Fruit fly (Drosophila melanogaster) whole organism, embryonic: Measurements from ENCODE around the gene pxb.

Source experiments
- Antp ChIP-seq: fragments of 200-800 bp; sonication (Bioruptor generic); optimal IDR thresholded peaks from 3 replicates; lab custom pipeline; 2016; ENCODE audit warnings: missing biosample characterization, missing genetic modification characterization
- Blimp-1 ChIP-seq: fragments of 200-800 bp; sonication (Bioruptor generic); optimal IDR thresholded peaks from 3 replicates; lab custom pipeline; 2018; ENCODE audit warnings: missing biosample characterization, missing genetic modification characterization, mild to moderate bottlenecking, moderate library complexity, missing genetic modification reagents
- CG10979 ChIP-seq: fragments of 200-800 bp; sonication (Bioruptor generic); optimal IDR thresholded peaks from 2 replicates; lab custom pipeline; 2018; ENCODE audit warnings: missing biosample characterization, mild to moderate bottlenecking, missing genetic modification characterization, moderate library complexity
- CG11093 ChIP-seq: fragments of 200-800 bp; sonication (Bioruptor generic); IDR thresholded peaks from 3 replicates; pipeline ENCODE4 v1.3.6; 2022; ENCODE audit warnings: missing biosample characterization, missing genetic modification characterization
- CG11504 ChIP-seq: fragments of 200-800 bp; sonication (Bioruptor generic); optimal IDR thresholded peaks from 3 replicates; lab custom pipeline; 2019; ENCODE audit warnings: missing biosample characterization, mild to moderate bottlenecking, missing genetic modification characterization, moderate library complexity
- CG12942 ChIP-seq: fragments of 200-800 bp; sonication (Bioruptor generic); optimal IDR thresholded peaks from 3 replicates; lab custom pipeline; 2016; ENCODE audit warnings: missing biosample characterization, missing genetic modification characterization
- CG13123 ChIP-seq: fragments of 200-800 bp; sonication (Bioruptor generic); optimal IDR thresholded peaks from 2 replicates; lab custom pipeline; 2016; ENCODE audit warnings: missing biosample characterization, missing genetic modification characterization
- CG14441 ChIP-seq: fragments of 200-800 bp; sonication (Bioruptor generic); IDR thresholded peaks from 2 replicates; pipeline ENCODE4 v1.3.6; 2022; ENCODE audit warnings: missing biosample characterization, missing genetic modification characterization
- CG15514 ChIP-seq: fragments of 200-800 bp; sonication (Bioruptor generic); optimal IDR thresholded peaks from 3 replicates; lab custom pipeline; 2017; ENCODE audit warnings: missing biosample characterization, missing genetic modification characterization, mild to moderate bottlenecking, moderate library complexity, missing genetic modification reagents
- CG17912 ChIP-seq: fragments of 200-800 bp; sonication (Bioruptor generic); optimal IDR thresholded peaks from 2 replicates; lab custom pipeline; 2018; ENCODE audit warnings: missing biosample characterization, mild to moderate bottlenecking, missing genetic modification characterization
- CG2875 ChIP-seq: fragments of 200-800 bp; sonication (Bioruptor generic); optimal IDR thresholded peaks from 2 replicates; lab custom pipeline; 2017; ENCODE audit warnings: missing biosample characterization, mild to moderate bottlenecking, missing genetic modification characterization, missing genetic modification reagents
- CG3065 ChIP-seq: fragments of 200-800 bp; sonication (Bioruptor generic); optimal IDR thresholded peaks from 2 replicates; lab custom pipeline; 2016; ENCODE audit warnings: missing biosample characterization, missing genetic modification characterization
- CG3847 ChIP-seq: fragments of 200-800 bp; sonication (Bioruptor generic); IDR thresholded peaks from 2 replicates; pipeline ENCODE4 v1.3.6; 2022; ENCODE audit warnings: missing biosample characterization, missing genetic modification characterization
- CG4820 ChIP-seq: fragments of 200-800 bp; sonication (Bioruptor generic); optimal IDR thresholded peaks from 3 replicates; lab custom pipeline; 2016; ENCODE audit warnings: missing biosample characterization, missing genetic modification characterization
- CG5953 ChIP-seq: fragments of 200-800 bp; sonication (Bioruptor generic); IDR thresholded peaks from 2 replicates; pipeline ENCODE4 v1.3.6; 2022; ENCODE audit warnings: missing biosample characterization, missing genetic modification characterization
- CG6683 ChIP-seq: fragments of 200-800 bp; sonication (Bioruptor generic); optimal IDR thresholded peaks from 2 replicates; lab custom pipeline; 2017; ENCODE audit warnings: missing biosample characterization, mild to moderate bottlenecking, missing genetic modification characterization, missing genetic modification reagents
- CG7745 ChIP-seq: fragments of 200-800 bp; sonication (Bioruptor generic); optimal IDR thresholded peaks from 2 replicates; lab custom pipeline; 2018; ENCODE audit warnings: missing biosample characterization, mild to moderate bottlenecking, missing genetic modification characterization, moderate library complexity
- CG9215 ChIP-seq: fragments of 200-800 bp; sonication (Bioruptor generic); IDR thresholded peaks from 2 replicates; pipeline ENCODE4 v1.3.6; 2022; ENCODE audit warnings: missing biosample characterization, missing genetic modification characterization
- CG9727 ChIP-seq: fragments of 200-800 bp; sonication (Bioruptor generic); optimal IDR thresholded peaks from 3 replicates; lab custom pipeline; 2017; ENCODE audit warnings: missing biosample characterization, mild to moderate bottlenecking, missing genetic modification characterization
- D19A ChIP-seq: fragments of 200-800 bp; optimal IDR thresholded peaks from 3 replicates; lab custom pipeline; 2019; ENCODE audit warnings: missing biosample characterization, mild to moderate bottlenecking, missing genetic modification characterization, moderate library complexity
- Drgx ChIP-seq: fragments of 200-800 bp; sonication (Bioruptor generic); IDR thresholded peaks from 2 replicates; pipeline ENCODE4 v1.3.6; 2022; ENCODE audit warnings: missing biosample characterization, missing genetic modification characterization
- Ets65A ChIP-seq: fragments of 200-800 bp; sonication (Bioruptor generic); peaks from one replicate; lab custom pipeline; 2016; ENCODE audit warnings: missing biosample characterization, missing genetic modification characterization
- HLH4C ChIP-seq: fragments of 200-800 bp; sonication (Bioruptor generic); IDR thresholded peaks from 3 replicates; pipeline ENCODE4 v1.3.6; 2022; ENCODE audit warnings: missing biosample characterization, missing genetic modification characterization; ENCODE audit not compliant: partially characterized antibody
- NC2α ChIP-seq: fragments of 200-800 bp; sonication (Bioruptor generic); optimal IDR thresholded peaks from 2 replicates; lab custom pipeline; 2016; ENCODE audit warnings: missing biosample characterization, missing genetic modification characterization
- Scr ChIP-seq: fragments of 200-800 bp; sonication (Bioruptor generic); IDR thresholded peaks from 2 replicates; pipeline ENCODE4 v1.3.6; 2022; ENCODE audit warnings: missing biosample characterization, missing genetic modification characterization; ENCODE audit not compliant: partially characterized antibody
- Sox102F ChIP-seq: fragments of 200-800 bp; sonication (Bioruptor generic); optimal IDR thresholded peaks from 2 replicates; lab custom pipeline; 2018; ENCODE audit warnings: missing biosample characterization, mild to moderate bottlenecking, missing genetic modification characterization, moderate library complexity
- aop ChIP-seq: fragments of 200-800 bp; sonication (Bioruptor generic); IDR thresholded peaks from 2 replicates; pipeline ENCODE4 v1.3.6; 2022; ENCODE audit warnings: missing biosample characterization, missing genetic modification characterization
- az2 ChIP-seq: fragments of 200-800 bp; sonication (Bioruptor generic); optimal IDR thresholded peaks from 3 replicates; lab custom pipeline; 2016; ENCODE audit warnings: missing biosample characterization, missing genetic modification characterization
- bab2 ChIP-seq: fragments of 200-800 bp; sonication (Bioruptor generic); optimal IDR thresholded peaks from 2 replicates; lab custom pipeline; 2016; ENCODE audit warnings: missing biosample characterization, missing genetic modification characterization
- bigmax ChIP-seq: fragments of 200-800 bp; sonication (Bioruptor generic); optimal IDR thresholded peaks from 2 replicates; lab custom pipeline; 2018; ENCODE audit warnings: missing biosample characterization, mild to moderate bottlenecking, missing genetic modification characterization
- bsh ChIP-seq, 2 experiments: fragments of 200-800 bp; sonication (Bioruptor generic); optimal IDR thresholded peaks; 2 replicates each; lab custom pipeline; 2017 to 2018; ENCODE audit warnings: mild to moderate bottlenecking in 2 of 2, missing biosample characterization in 2 of 2, missing genetic modification characterization in 2 of 2, moderate library complexity in 1 of 2
- cas ChIP-seq: fragments of 200-800 bp; sonication (Bioruptor generic); IDR thresholded peaks from 2 replicates; pipeline ENCODE4 v1.3.6; 2022; ENCODE audit warnings: missing biosample characterization, missing genetic modification characterization
- crol ChIP-seq: fragments of 200-800 bp; sonication (Bioruptor generic); IDR thresholded peaks from 2 replicates; pipeline ENCODE4 v1.3.6; 2022; ENCODE audit warnings: missing biosample characterization, missing genetic modification characterization
- dmrt99B ChIP-seq: fragments of 200-800 bp; sonication (Bioruptor generic); optimal IDR thresholded peaks from 2 replicates; lab custom pipeline; 2018; ENCODE audit warnings: missing biosample characterization, mild to moderate bottlenecking, missing genetic modification characterization, moderate library complexity
- eyg ChIP-seq: fragments of 200-800 bp; sonication (Bioruptor generic); optimal IDR thresholded peaks from 3 replicates; lab custom pipeline; 2016; ENCODE audit warnings: missing biosample characterization, missing genetic modification characterization
- fd96Cb ChIP-seq: fragments of 200-800 bp; sonication (Bioruptor generic); optimal IDR thresholded peaks from 2 replicates; lab custom pipeline; 2018; ENCODE audit warnings: missing biosample characterization, mild to moderate bottlenecking, missing genetic modification characterization, moderate library complexity
- gcm2 ChIP-seq: fragments of 200-800 bp; sonication (Bioruptor generic); optimal IDR thresholded peaks from 2 replicates; lab custom pipeline; 2016; ENCODE audit warnings: missing biosample characterization, missing genetic modification characterization
- gem ChIP-seq: fragments of 200-800 bp; sonication (Bioruptor generic); optimal IDR thresholded peaks from 2 replicates; lab custom pipeline; 2019; ENCODE audit warnings: missing biosample characterization, mild to moderate bottlenecking, missing genetic modification characterization, moderate library complexity
- gsb-n ChIP-seq: fragments of 200-800 bp; sonication (Bioruptor generic); optimal IDR thresholded peaks from 3 replicates; lab custom pipeline; 2018; ENCODE audit warnings: missing biosample characterization, mild to moderate bottlenecking, missing genetic modification characterization
- h ChIP-seq: fragments of >200 bp; optimal IDR thresholded peaks from 2 replicates; lab custom pipeline; 2017
- nmo ChIP-seq: fragments of 200-800 bp; sonication (Bioruptor generic); optimal IDR thresholded peaks from 2 replicates; lab custom pipeline; 2018; ENCODE audit warnings: missing biosample characterization, mild to moderate bottlenecking, missing genetic modification characterization, moderate library complexity
- phol ChIP-seq: fragments of 200-800 bp; sonication (Bioruptor generic); optimal IDR thresholded peaks from 3 replicates; lab custom pipeline; 2018; ENCODE audit warnings: missing biosample characterization, mild to moderate bottlenecking, missing genetic modification characterization, moderate library complexity
- psq ChIP-seq: fragments of 200-800 bp; sonication (Bioruptor generic); optimal IDR thresholded peaks from 2 replicates; lab custom pipeline; 2017; ENCODE audit warnings: missing biosample characterization, missing genetic modification characterization
- ranshi ChIP-seq: fragments of 200-800 bp; sonication (Bioruptor generic); IDR thresholded peaks from 2 replicates; pipeline ENCODE4 v1.3.6; 2022; ENCODE audit warnings: missing biosample characterization, missing genetic modification characterization
- row ChIP-seq: fragments of 200-800 bp; sonication (Bioruptor generic); IDR thresholded peaks from 3 replicates; pipeline ENCODE4 v1.3.6; 2022; ENCODE audit warnings: missing biosample characterization, missing genetic modification characterization
- schlank ChIP-seq: fragments of 200-800 bp; sonication (Bioruptor generic); optimal IDR thresholded peaks from 2 replicates; lab custom pipeline; 2018; ENCODE audit warnings: missing biosample characterization, mild to moderate bottlenecking, missing genetic modification characterization
- sens ChIP-seq: fragments of 200-800 bp; sonication (Bioruptor generic); peaks from one replicate; lab custom pipeline; 2016; ENCODE audit warnings: missing biosample characterization, missing genetic modification characterization
- yki ChIP-seq: fragments of >200 bp; optimal IDR thresholded peaks from 3 replicates; lab custom pipeline; 2018
- zfh1 ChIP-seq: fragments of 200-800 bp; sonication (Bioruptor generic); IDR thresholded peaks from 3 replicates; pipeline ENCODE4 v1.3.6; 2022; ENCODE audit warnings: missing biosample characterization, missing genetic modification characterization

Gene pxb

dm6 chr3R:15626863-15627262 lies 39.1 kb upstream of the pxb start:
- TF ChIP-seq CG3065 (GFP tag; lab: Kevin White, UChicago) (no peak), cas (GFP tag; lab: Robert Waterston, UW) (no peak), Ets65A (GFP tag; lab: Kevin White, UChicago) (peak; percentile 70), Antp (GFP tag; lab: Kevin White, UChicago) (no peak), CG9727 (GFP tag; lab: Kevin White, UChicago) (no peak), CG13123 (no peak), Scr (GFP tag; lab: Robert Waterston, UW) (no peak), Drgx (GFP tag; lab: Robert Waterston, UW) (peak; percentile 52), bab2 (GFP tag; lab: Kevin White, UChicago) (no peak), bigmax (GFP tag; lab: Kevin White, UChicago) (no peak), CG15514 (no peak), CG10979 (tag; lab: Kevin White, UChicago) (no peak), CG2875 (GFP tag; lab: Kevin White, UChicago) (no peak), CG5953 (GFP tag; lab: Robert Waterston, UW) (no peak), bsh (GFP tag; optimal IDR thresholded peaks at IDR 0.05; lab: Kevin White, UChicago) (no peak), yki (lab: Kevin White, UChicago) (no peak)
- TF ChIP-seq, all 482 proteins: peak for 2

- TF ChIP-seq CG4820 (GFP tag; lab: Kevin White, UChicago), result no peak
- TF ChIP-seq CG3847 (GFP tag; lab: Robert Waterston, UW), result no peak
- no peak for TF ChIP-seq CG12942 (GFP tag; lab: Kevin White, UChicago)
- TF ChIP-seq CG11093 (GFP tag; lab: Robert Waterston, UW), result no peak
- TF ChIP-seq h (lab: Kevin White, UChicago), result no peak
- TF ChIP-seq ranshi (GFP tag; lab: Robert Waterston, UW), result no peak
Observed at dm6 chr3R:15627274-15627673, 38.7 kb upstream of the pxb start.

dm6 chr3R:15627987-15628386 lies 38.0 kb upstream of the pxb start:
- no peak for TF ChIP-seq az2 (GFP tag; lab: Kevin White, UChicago)
- peak; percentile 95 for TF ChIP-seq D19A
- TF ChIP-seq dmrt99B, result peak; percentile 57
- TF ChIP-seq zfh1 (GFP tag; lab: Robert Waterston, UW), result no peak
- no peak for TF ChIP-seq eyg (GFP tag; lab: Kevin White, UChicago)
- TF ChIP-seq nmo (GFP tag; lab: Kevin White, UChicago), result peak; percentile 23
- TF ChIP-seq aop (GFP tag; lab: Robert Waterston, UW), result no peak
- TF ChIP-seq Sox102F, result peak; percentile 19
- TF ChIP-seq psq, result no peak
- peak; percentile 36 for TF ChIP-seq fd96Cb
- TF ChIP-seq gsb-n, result no peak
- peak; percentile 39 for TF ChIP-seq CG11504 (tag; lab: Kevin White, UChicago)
- peak; percentile 67 for TF ChIP-seq sens
- TF ChIP-seq crol, result no peak
- TF ChIP-seq phol, result peak; percentile 29
- TF ChIP-seq NC2α (GFP tag; lab: Kevin White, UChicago), result no peak
- no peak for TF ChIP-seq CG14441 (GFP tag; lab: Robert Waterston, UW)
- 0 out of 3 replicates have a peak, but pooled peaks have one; percentile 15 for TF ChIP-seq row
- no peak for TF ChIP-seq CG6683 (GFP tag; lab: Kevin White, UChicago)
- TF ChIP-seq CG5953 (GFP tag; lab: Robert Waterston, UW), result no peak
- TF ChIP-seq CG10979 (tag; lab: Kevin White, UChicago), result peak; percentile 25
- TF ChIP-seq HLH4C (GFP tag; lab: Robert Waterston, UW), result no peak
- no peak for TF ChIP-seq schlank (tag; lab: Kevin White, UChicago)
- TF ChIP-seq Blimp-1 (GFP tag; lab: Kevin White, UChicago), result peak; percentile 41
- no peak for TF ChIP-seq CG17912 (GFP tag; lab: Kevin White, UChicago)
- TF ChIP-seq CG7745 (tag; lab: Kevin White, UChicago), result no peak
- no peak for TF ChIP-seq gcm2 (GFP tag; lab: Kevin White, UChicago)
- TF ChIP-seq CG9215 (GFP tag; lab: Robert Waterston, UW), result no peak
- peak; percentile 44 for TF ChIP-seq gem (tag; lab: Kevin White, UChicago)
